Fruit fly (Drosophila melanogaster): Measurements from ENCODE around the gene eIF4H1.
A peak's percentile ranks its signal among the peaks of the same experiment; 100 is the strongest.

dm6 chrX:16426478-16427052, 21.9 kb upstream of the eIF4H1 start:
- TF ChIP-seq dl (GFP tag; optimal IDR thresholded peaks at IDR 0.05; ENCODE audit: insufficient read depth in 1 of 2, partially characterized antibody in 2 of 2) = no peak
- TF ChIP-seq psq (GFP tag; optimal IDR thresholded peaks at IDR 0.05) = peak; percentile 69

Data from whole organism, wandering third instar larva.